Worm (Caenorhabditis elegans): ENCODE results near the gene lec-5.

Gene lec-5

ce11 chrII:5844694-5845129 is 3.8 kb upstream of the lec-5 start (continued):
- peak; percentile 67 for TF ChIP-seq unc-62 (GFP tag; optimal IDR thresholded peaks at IDR 0.05)
- TF ChIP-seq ceh-58 (GFP tag; IDR thresholded peaks at IDR 0.05), result peak; percentile 61; the same call in 1 of the 2 replicates
- TF ChIP-seq atf-7 (tag; optimal IDR thresholded peaks at IDR 0.05), result peak; percentile 98
- peak; percentile 96 for TF ChIP-seq F57C9.4 (tag; optimal IDR thresholded peaks at IDR 0.05)
- peak; percentile 95 for TF ChIP-seq athp-1 (tag; optimal IDR thresholded peaks at IDR 0.05)
- TF ChIP-seq aptf-3 (GFP tag; IDR thresholded peaks at IDR 0.05), result peak; percentile 81
- TF ChIP-seq fkh-3 (tag; optimal IDR thresholded peaks at IDR 0.05), result peak; percentile 86
- peak; percentile 84 for TF ChIP-seq madf-8 (GFP tag; conservative IDR thresholded peaks at IDR 0.05)
- TF ChIP-seq ama-1 (optimal IDR thresholded peaks at IDR 0.05), result peak; percentile 100
- peak; percentile 91 to 94 for TF ChIP-seq ama-1 (GFP tag; optimal IDR thresholded peaks at IDR 0.05)
- peak; percentile 81 for TF ChIP-seq F33H1.4 (GFP tag; IDR thresholded peaks at IDR 0.05)
- TF ChIP-seq ZK185.1 (tag; optimal IDR thresholded peaks at IDR 0.05; ENCODE audit: poor library complexity, severe bottlenecking), result peak; percentile 98
- TF ChIP-seq K12H6.12 (tag; optimal IDR thresholded peaks at IDR 0.05), result peak; percentile 99
- TF ChIP-seq ztf-6 (GFP tag; IDR thresholded peaks at IDR 0.05), result peak; percentile 95
- TF ChIP-seq rec-8 (tag; optimal IDR thresholded peaks at IDR 0.05), result peak; percentile 86 to 93
- peak; percentile 95 for TF ChIP-seq attf-5 (GFP tag; optimal IDR thresholded peaks at IDR 0.05)
- TF ChIP-seq cebp-1 (GFP tag; IDR thresholded peaks at IDR 0.05), result peak; percentile 91
- peak; percentile 98 for TF ChIP-seq cebp-1 (tag; optimal IDR thresholded peaks at IDR 0.05)
- peak; percentile 94 for TF ChIP-seq hrde-1 (tag; optimal IDR thresholded peaks at IDR 0.05; ENCODE audit: borderline replicate concordance)
- TF ChIP-seq sptf-2 (GFP tag; optimal IDR thresholded peaks at IDR 0.05), result peak; percentile 91
- TF ChIP-seq T26A5.8 (tag; optimal IDR thresholded peaks at IDR 0.05), result peak; percentile 81
- TF ChIP-seq ztf-28 (GFP tag; IDR thresholded peaks at IDR 0.05), result peak; percentile 94
- peak; percentile 98 for TF ChIP-seq somi-1 (GFP tag; optimal IDR thresholded peaks at IDR 0.05)
- peak; percentile 89 for TF ChIP-seq F39B2.1 (GFP tag; IDR thresholded peaks at IDR 0.05)
- TF ChIP-seq mes-4 (tag; optimal IDR thresholded peaks at IDR 0.05), result peak; percentile 77
- TF ChIP-seq nhr-179 (tag; optimal IDR thresholded peaks at IDR 0.05), result peak; percentile 78
- peak; percentile 73; the same call in 1 of the 2 replicates for TF ChIP-seq aptf-2 (GFP tag; conservative IDR thresholded peaks at IDR 0.05)
- TF ChIP-seq lin-26 (GFP tag; IDR thresholded peaks at IDR 0.05), result peak; percentile 96
- peak; percentile 99 for TF ChIP-seq D2030.7 (GFP tag; IDR thresholded peaks at IDR 0.05)
- peak; percentile 94 for TF ChIP-seq cebp-2 (GFP tag; IDR thresholded peaks at IDR 0.05)
- peak; percentile 98 for TF ChIP-seq K11D2.4 (GFP tag; IDR thresholded peaks at IDR 0.05)
- peak; percentile 88 for TF ChIP-seq ztf-18 (tag; optimal IDR thresholded peaks at IDR 0.05)
- TF ChIP-seq snpc-1.1 (tag; optimal IDR thresholded peaks at IDR 0.05; ENCODE audit: insufficient read depth), result peak; percentile 99
- peak; percentile 97 for TF ChIP-seq hmg-20 (GFP tag; IDR thresholded peaks at IDR 0.05)
- TF ChIP-seq egl-18 (GFP tag; IDR thresholded peaks at IDR 0.05), result peak; percentile 95
- peak; percentile 80 for TF ChIP-seq ceh-40 (GFP tag; IDR thresholded peaks at IDR 0.05)
- TF ChIP-seq snpc-1.3 (tag; optimal IDR thresholded peaks at IDR 0.05; ENCODE audit: insufficient read depth), result peak; percentile 96
- TF ChIP-seq B0261.1 (tag; optimal IDR thresholded peaks at IDR 0.05), result peak; percentile 58
- peak; percentile 99 for TF ChIP-seq nfyb-1 (GFP tag; IDR thresholded peaks at IDR 0.05)
- TF ChIP-seq ceh-91 (GFP tag; IDR thresholded peaks at IDR 0.05), result peak; percentile 76
- TF ChIP-seq nhr-27 (tag; optimal IDR thresholded peaks at IDR 0.05), result peak; percentile 93
- TF ChIP-seq bed-2 (GFP tag; IDR thresholded peaks at IDR 0.05), result peak; percentile 94
- peak; percentile 100 for TF ChIP-seq snpc-4 (GFP tag; optimal IDR thresholded peaks at IDR 0.05)
- peak; percentile 100 for TF ChIP-seq snpc-4 (tag; optimal IDR thresholded peaks at IDR 0.05)
- TF ChIP-seq zim-3 (tag; optimal IDR thresholded peaks at IDR 0.05), result peak; percentile 95
- peak; percentile 93 for TF ChIP-seq sea-2 (GFP tag; IDR thresholded peaks at IDR 0.05)
- peak; percentile 100 for TF ChIP-seq him-1 (tag; optimal IDR thresholded peaks at IDR 0.05)
- peak; percentile 88 for TF ChIP-seq F10E7.11 (tag; optimal IDR thresholded peaks at IDR 0.05)
- peak; percentile 94 for TF ChIP-seq Y79H2A.3 (GFP tag; conservative IDR thresholded peaks at IDR 0.05)
